Worm (Caenorhabditis elegans) whole organism, late embryonic: Measurements from ENCODE around the gene tbc-3.

ENCODE experiments used
- K09A11.1 ChIP-seq: sonication (generic microtip); optimal IDR thresholded peaks from 2 replicates; lab custom pipeline; 2017; ENCODE audit warnings: antibody characterized with exemption, mild to moderate bottlenecking, missing genetic modification characterization, missing compliant biosample characterization; ENCODE audit not compliant: insufficient read depth
- Y22D7AL.16 ChIP-seq: sonication (generic microtip); optimal IDR thresholded peaks from 2 replicates; lab custom pipeline; 2016; ENCODE audit warnings: missing genetic modification characterization, missing compliant biosample characterization
- ceh-14 ChIP-seq: sonication (generic microtip); optimal IDR thresholded peaks from 2 replicates; lab custom pipeline; 2016; ENCODE audit warnings: missing genotype, missing genetic modification characterization, missing compliant biosample characterization
- ceh-18 ChIP-seq: sonication (generic microtip); optimal IDR thresholded peaks from 2 replicates; lab custom pipeline; 2016; ENCODE audit warnings: missing genetic modification characterization, missing compliant biosample characterization
- ceh-22 ChIP-seq: sonication (generic microtip); optimal IDR thresholded peaks from 2 replicates; lab custom pipeline; 2017; ENCODE audit warnings: missing biosample characterization, missing genetic modification characterization
- ceh-30 ChIP-seq: fragments of 150-350 bp; optimal IDR thresholded peaks from 2 replicates; lab custom pipeline; 2014; ENCODE audit warnings: missing biosample characterization, missing genetic modification characterization
- ceh-45 ChIP-seq: fragments of 200-800 bp; sonication (Bioruptor generic); IDR thresholded peaks from 2 replicates; pipeline ENCODE4 v1.3.6; 2022; ENCODE audit warnings: missing genetic modification reagents, missing genetic modification characterization, missing compliant biosample characterization
- ceh-48 ChIP-seq: sonication (generic microtip); optimal IDR thresholded peaks from 2 replicates; lab custom pipeline; 2016; ENCODE audit warnings: missing genetic modification characterization, inconsistent platforms, missing compliant biosample characterization
- ceh-9 ChIP-seq: sonication (generic microtip); optimal IDR thresholded peaks from 2 replicates; lab custom pipeline; 2016; ENCODE audit warnings: mild to moderate bottlenecking, missing genetic modification characterization, inconsistent platforms, missing compliant biosample characterization
- che-1 ChIP-seq: sonication (generic microtip); optimal IDR thresholded peaks from 2 replicates; lab custom pipeline; 2016; ENCODE audit warnings: mild to moderate bottlenecking, missing genetic modification characterization, missing compliant biosample characterization
- dmd-4 ChIP-seq: sonication (generic microtip); optimal IDR thresholded peaks from 2 replicates; lab custom pipeline; 2016; ENCODE audit warnings: borderline replicate concordance, missing genetic modification characterization, missing compliant biosample characterization
- elt-2 ChIP-seq: sonication (generic microtip); optimal IDR thresholded peaks from 2 replicates; lab custom pipeline; 2016; ENCODE audit warnings: missing genetic modification reagents, missing genetic modification characterization, missing compliant biosample characterization
- elt-4 ChIP-seq: sonication (generic microtip); optimal IDR thresholded peaks from 2 replicates; lab custom pipeline; 2016; ENCODE audit warnings: missing genetic modification characterization, missing compliant biosample characterization
- ets-4 ChIP-seq: sonication (generic microtip); optimal IDR thresholded peaks from 2 replicates; lab custom pipeline; 2016; ENCODE audit warnings: missing genetic modification characterization, missing compliant biosample characterization
- fkh-10 ChIP-seq: fragments of 150-350 bp; optimal IDR thresholded peaks from 2 replicates; lab custom pipeline; 2014; ENCODE audit warnings: missing biosample characterization, missing genetic modification reagents, missing genetic modification characterization
- gmeb-2 ChIP-seq: sonication (generic microtip); optimal IDR thresholded peaks from 2 replicates; lab custom pipeline; 2016; ENCODE audit warnings: missing genetic modification characterization, inconsistent platforms, missing compliant biosample characterization
- hlh-15 ChIP-seq: sonication (generic microtip); optimal IDR thresholded peaks from 2 replicates; lab custom pipeline; 2016; ENCODE audit warnings: missing genetic modification characterization, missing compliant biosample characterization
- madf-2 ChIP-seq: sonication (generic microtip); optimal IDR thresholded peaks from 2 replicates; lab custom pipeline; 2017; ENCODE audit warnings: missing genetic modification characterization, missing compliant biosample characterization
- mec-3 ChIP-seq: sonication (generic microtip); optimal IDR thresholded peaks from 2 replicates; lab custom pipeline; 2016; ENCODE audit warnings: borderline replicate concordance, missing genetic modification characterization, missing compliant biosample characterization
- nfya-1 ChIP-seq: sonication (generic microtip); optimal IDR thresholded peaks from 2 replicates; lab custom pipeline; 2017; ENCODE audit warnings: missing genetic modification characterization, mild to moderate bottlenecking, missing compliant biosample characterization, antibody characterized with exemption, moderate library complexity
- nhr-232 ChIP-seq: sonication (generic microtip); optimal IDR thresholded peaks from 2 replicates; lab custom pipeline; 2016; ENCODE audit warnings: missing genetic modification characterization, missing compliant biosample characterization
- odd-2 ChIP-seq: sonication (generic microtip); optimal IDR thresholded peaks from 2 replicates; lab custom pipeline; 2017; ENCODE audit warnings: antibody characterized with exemption, mild to moderate bottlenecking, missing genetic modification characterization, missing compliant biosample characterization
- pha-2 ChIP-seq: sonication (generic microtip); optimal IDR thresholded peaks from 2 replicates; lab custom pipeline; 2017; ENCODE audit warnings: mild to moderate bottlenecking, missing genetic modification characterization, missing compliant biosample characterization
- pros-1 ChIP-seq: fragments of 150-350 bp; optimal IDR thresholded peaks from 2 replicates; lab custom pipeline; 2014; ENCODE audit warnings: missing biosample characterization, missing genetic modification reagents, missing genetic modification characterization
- sdc-2 ChIP-seq: sonication (generic microtip); optimal IDR thresholded peaks from 2 replicates; lab custom pipeline; 2016; ENCODE audit warnings: missing genotype, missing genetic modification characterization, missing compliant biosample characterization
- syd-9 ChIP-seq: sonication (generic microtip); optimal IDR thresholded peaks from 2 replicates; lab custom pipeline; 2016; ENCODE audit warnings: mild to moderate bottlenecking, missing genetic modification characterization, moderate library complexity, missing compliant biosample characterization
- unc-3 ChIP-seq, 2 experiments: fragments of 200-800 bp in 1 of 2; sonication (Bioruptor generic) in 1 of 2; sonication (generic microtip) in 1 of 2; conservative IDR thresholded peaks in 1 of 2; optimal IDR thresholded peaks in 1 of 2; 2 replicates each; pipeline versions ENCODE4 v1.3.6 to Lab custom; 2016 to 2022; ENCODE audit warnings: missing compliant biosample characterization in 2 of 2, missing genetic modification characterization in 2 of 2, missing genetic modification reagents in 1 of 2
- unc-42 ChIP-seq: sonication (generic microtip); optimal IDR thresholded peaks from 2 replicates; lab custom pipeline; 2016; ENCODE audit warnings: missing genotype, missing genetic modification characterization, missing compliant biosample characterization
- unc-86 ChIP-seq: sonication (generic microtip); optimal IDR thresholded peaks from 2 replicates; lab custom pipeline; 2016; ENCODE audit warnings: missing genetic modification characterization, missing compliant biosample characterization

Gene tbc-3

DNA sequence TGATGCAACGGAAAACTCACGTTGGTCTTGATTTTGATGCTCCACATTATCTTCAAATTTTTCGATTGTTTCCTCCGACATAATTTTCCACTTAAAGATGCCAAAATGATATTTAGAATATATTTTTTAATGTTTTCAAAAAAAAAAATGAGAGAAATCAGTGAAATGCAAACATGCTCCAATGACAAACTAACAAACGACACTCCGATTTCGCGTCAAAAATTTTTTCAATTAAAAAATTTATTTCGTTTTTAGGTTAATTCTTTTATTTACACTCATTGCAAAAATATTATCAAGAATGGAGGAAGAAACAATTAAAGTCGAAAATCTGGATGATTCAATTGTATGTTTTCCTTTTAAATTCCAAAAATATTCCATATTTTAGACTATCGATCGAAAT is 33.2 kb downstream of the tbc-3 start, which contains the start of the genes trmt-10A and F25H8.2:
trmt-10A (minus strand) TSS at position 159 of the 400 bp plus-strand sequence.
F25H8.2 (plus strand) TSS at position 181 of the 400 bp plus-strand sequence.
- no peak for TF ChIP-seq sdc-2 (tag; lab: Kevin White, UChicago)
- peak; percentile 21 for TF ChIP-seq ceh-14
- no peak for TF ChIP-seq ceh-9 (tag; lab: Kevin White, UChicago)
- no peak for TF ChIP-seq elt-4 (tag; lab: Kevin White, UChicago)
- peak; percentile 74 for TF ChIP-seq unc-42 (tag; lab: Kevin White, UChicago)
- TF ChIP-seq syd-9: no peak
- no peak for TF ChIP-seq ceh-48 (tag; lab: Kevin White, UChicago)

DNA sequence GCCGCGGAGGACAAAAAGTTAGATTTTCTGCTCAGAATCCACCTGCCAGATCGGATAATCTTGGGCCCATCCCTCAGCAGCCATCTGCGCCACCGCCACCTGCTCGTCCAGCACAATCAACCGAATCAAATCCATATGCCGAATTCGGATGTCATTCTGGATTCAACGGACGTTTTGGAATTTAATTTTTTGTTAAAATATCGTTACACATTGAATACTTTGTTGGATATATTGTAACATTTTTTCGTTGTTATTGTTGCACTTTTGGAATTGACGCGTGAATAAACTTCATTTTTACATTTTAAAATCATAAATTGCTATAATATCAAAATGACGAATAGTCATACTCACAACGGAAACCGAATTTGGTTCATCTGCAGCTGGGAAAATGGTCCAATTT is 34.8 kb downstream of the tbc-3 start, which contains the start of gene spe-29:
spe-29 (plus strand) TSS at position 301 of the 400 bp plus-strand sequence.
- TF ChIP-seq ceh-30: no peak
- TF ChIP-seq unc-3 (GFP tag; conservative IDR thresholded peaks at IDR 0.05; lab: Robert Waterston, UW): no peak
- TF ChIP-seq unc-3 (tag; optimal IDR thresholded peaks at IDR 0.05; lab: Kevin White, UChicago): no peak
- TF ChIP-seq che-1: no peak
- no peak for TF ChIP-seq mec-3
- no peak for TF ChIP-seq fkh-10 (GFP tag; lab: Kevin White, UChicago)
- TF ChIP-seq ceh-45 (GFP tag; lab: Robert Waterston, UW): no peak
- TF ChIP-seq pha-2 (tag; lab: Kevin White, UChicago): no peak
- no peak for TF ChIP-seq ceh-22 (tag; lab: Kevin White, UChicago)
- TF ChIP-seq ceh-14: no peak

DNA sequence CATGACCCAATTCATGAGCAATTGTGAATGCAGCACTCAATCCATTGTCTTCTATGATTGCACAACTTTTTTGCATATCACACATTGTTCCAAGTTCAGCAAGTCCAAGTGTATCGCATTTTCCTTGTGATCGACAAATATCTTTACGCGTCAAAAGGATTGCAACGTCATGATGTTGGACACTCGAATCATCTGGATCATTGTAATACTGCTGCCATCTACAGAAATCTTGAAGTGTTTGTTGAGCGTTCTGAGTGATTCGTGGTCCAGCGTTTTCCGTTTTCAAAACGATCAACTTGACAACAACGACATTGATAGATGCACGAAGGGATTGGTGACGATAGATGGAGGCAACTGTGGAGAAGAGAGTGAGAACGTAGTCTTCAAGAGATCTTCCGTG is 44.4 kb downstream of the tbc-3 start:
- TF ChIP-seq ceh-22 (tag; lab: Kevin White, UChicago) (no peak), nhr-232 (tag; lab: Kevin White, UChicago) (no peak), unc-86 (no peak), ceh-30 (no peak), ets-4 (tag; lab: Kevin White, UChicago) (no peak)
- TF ChIP-seq, all 69 proteins: peak for 0

DNA sequence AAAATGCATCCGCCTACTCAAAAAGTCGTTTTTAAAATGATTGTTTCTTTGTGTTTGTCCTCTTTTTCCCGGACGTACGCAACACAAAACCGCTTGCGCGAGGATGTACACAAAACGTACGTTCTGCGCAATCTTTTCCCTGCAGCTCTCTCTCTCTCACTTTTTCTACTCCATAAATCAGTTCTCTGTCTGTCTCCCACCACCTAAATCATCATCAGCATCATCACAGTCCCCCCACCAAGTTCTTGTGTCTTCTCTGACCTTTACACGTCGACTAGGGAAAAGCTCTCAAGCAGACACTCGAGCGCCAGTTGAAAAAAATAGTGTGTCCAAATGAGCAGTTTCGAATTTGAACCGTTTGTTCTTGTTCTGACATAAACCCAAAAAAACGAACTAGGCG is 45.5 kb downstream of the tbc-3 start:
- TF ChIP-seq K09A11.1 (no peak), elt-2 (tag; lab: Kevin White, UChicago) (no peak), pros-1 (tag; lab: Kevin White, UChicago) (no peak), Y22D7AL.16 (tag; lab: Kevin White, UChicago) (no peak), dmd-4 (no peak), sdc-2 (tag; lab: Kevin White, UChicago) (no peak), ceh-18 (tag; lab: Kevin White, UChicago) (no peak), odd-2 (tag; lab: Kevin White, UChicago) (no peak), nhr-232 (tag; lab: Kevin White, UChicago) (no peak), nfya-1 (no peak), hlh-15 (tag; lab: Kevin White, UChicago) (no peak), gmeb-2 (tag; lab: Kevin White, UChicago) (no peak)
- TF ChIP-seq, all 69 proteins: peak for 0

ce11 chrIV:9948035-9948434 is 49.2 kb downstream of the tbc-3 start:
- TF ChIP-seq madf-2 (tag; lab: Kevin White, UChicago) (no peak), ceh-18 (tag; lab: Kevin White, UChicago) (peak; percentile 40)
